Worm (Caenorhabditis elegans): ENCODE measurements around the gene R08D7.4.

DNA sequence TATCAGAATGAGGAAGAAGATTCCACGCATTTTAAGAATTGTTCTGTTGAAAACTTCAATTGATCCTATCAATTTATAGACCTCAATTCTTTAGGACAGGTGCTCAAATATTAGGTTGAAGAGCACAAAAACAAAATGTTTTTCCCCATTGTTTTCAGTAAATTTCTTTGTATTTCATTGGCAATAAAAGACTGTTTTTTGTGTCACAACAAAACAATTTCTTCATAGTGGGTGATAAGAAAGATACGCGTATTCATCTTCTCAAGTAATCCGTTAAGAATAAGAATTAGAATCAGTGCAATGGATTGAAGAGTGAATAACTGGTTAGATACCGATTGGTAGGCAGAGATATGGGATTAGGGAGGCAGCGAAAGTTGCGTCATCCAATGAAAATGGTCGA is 11.0 kb upstream of the R08D7.4 start, which contains the start of gene ZK643.6:
- TF ChIP-seq lin-29 (GFP tag; IDR thresholded peaks at IDR 0.05) (no peak), jun-1 (tag; optimal IDR thresholded peaks at IDR 0.05) (no peak), daf-8 (GFP tag; IDR thresholded peaks at IDR 0.05) (no peak), lin-13 (GFP tag; optimal IDR thresholded peaks at IDR 0.05) (no peak), fos-1 (tag; optimal IDR thresholded peaks at IDR 0.05) (no peak), aly-2 (tag; optimal IDR thresholded peaks at IDR 0.05) (no peak), unc-62 (GFP tag; optimal IDR thresholded peaks at IDR 0.05 in 1 of 2) (no peak), unc-62 (tag; optimal IDR thresholded peaks at IDR 0.05) (no peak), lin-15B (tag; optimal IDR thresholded peaks at IDR 0.05) (no peak), R02D3.7 (tag; optimal IDR thresholded peaks at IDR 0.05) (no peak), nhr-28 (tag; optimal IDR thresholded peaks at IDR 0.05) (no peak), lim-7 (GFP tag; IDR thresholded peaks at IDR 0.05) (no peak), pqm-1 (tag; optimal IDR thresholded peaks at IDR 0.05) (no peak), ztf-11 (tag; optimal IDR thresholded peaks at IDR 0.05) (no peak), tag-97 (GFP tag; IDR thresholded peaks at IDR 0.05) (no peak)
